Worm (Caenorhabditis elegans): Measurements from ENCODE around the gene F54C9.7.

ce11 chrII:8585036-8585627 lies 12.0 kb downstream of the F54C9.7 start, which contains the start of gene F54C9.11:
- TF ChIP-seq ceh-36 (tag; optimal IDR thresholded peaks at IDR 0.05) (no peak), hnd-1 (tag; optimal IDR thresholded peaks at IDR 0.05) (no peak), ama-1 (optimal IDR thresholded peaks at IDR 0.05) (no peak), pes-1 (GFP tag; IDR thresholded peaks at IDR 0.05) (no peak), tbx-11 (GFP tag; IDR thresholded peaks at IDR 0.05) (no peak), hmbx-1 (tag; optimal IDR thresholded peaks at IDR 0.05) (no peak), flt-1 (GFP tag; IDR thresholded peaks at IDR 0.05) (no peak), scrt-1 (GFP tag; IDR thresholded peaks at IDR 0.05) (no peak), ets-7 (tag; optimal IDR thresholded peaks at IDR 0.05) (no peak), hmg-4 (GFP tag; optimal IDR thresholded peaks at IDR 0.05) (no peak), sea-1 (GFP tag; conservative IDR thresholded peaks at IDR 0.05) (no peak), tbx-37 (GFP tag; conservative IDR thresholded peaks at IDR 0.05) (no peak), ceh-13 (GFP tag; optimal IDR thresholded peaks at IDR 0.05) (no peak)
